Worm (Caenorhabditis elegans): ENCODE data around the gene Y55B1BR.8.
A peak's percentile ranks its signal among the peaks of the same experiment; 100 is the strongest.

The Y55B1BR.8 gene

ce11 chrIII:483556-483955, 39.4 kb downstream of the Y55B1BR.8 start, which contains the start of gene F10C5.3:
Gene F10C5.3, plus strand, starts transcription at chrIII:483868.
- TF ChIP-seq grh-1 (GFP tag; IDR thresholded peaks at IDR 0.05) (no peak), lir-3 (tag; optimal IDR thresholded peaks at IDR 0.05; ENCODE audit: poor library complexity) (no peak), fkh-8 (tag; optimal IDR thresholded peaks at IDR 0.05) (peak; percentile 83), nhr-47 (tag; optimal IDR thresholded peaks at IDR 0.05) (peak; percentile 27), ces-1 (GFP tag; optimal IDR thresholded peaks at IDR 0.05) (no peak), isw-1 (GFP tag; IDR thresholded peaks at IDR 0.05) (no peak), pax-3 (tag; optimal IDR thresholded peaks at IDR 0.05) (peak; percentile 26), dsc-1 (tag; optimal IDR thresholded peaks at IDR 0.05) (peak; percentile 58), egl-13 (tag; optimal IDR thresholded peaks at IDR 0.05) (peak; percentile 35)

DNA sequence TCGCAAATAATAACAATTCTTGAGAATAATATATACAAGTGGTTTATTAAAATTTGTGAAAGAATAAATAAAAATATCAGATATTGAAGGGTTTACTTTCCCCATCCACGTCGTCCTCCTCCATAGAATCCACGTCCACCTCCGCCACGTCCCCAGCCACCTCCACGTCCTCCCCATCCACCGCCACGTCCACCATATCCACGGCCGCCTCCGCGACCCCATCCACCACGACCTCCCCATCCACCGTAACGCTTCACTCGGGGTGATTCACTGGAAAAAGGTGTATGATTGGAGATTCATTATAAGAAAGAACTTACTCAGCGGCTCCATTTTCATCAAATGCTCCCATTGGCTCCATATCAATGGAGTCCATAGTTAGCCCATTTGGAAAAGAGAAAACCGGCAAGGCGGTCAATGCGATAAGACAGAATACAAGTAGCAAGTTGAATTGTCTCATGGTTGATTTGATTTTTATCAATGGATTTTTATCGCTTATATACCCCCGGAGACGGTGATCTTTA, 41.9 kb downstream of the Y55B1BR.8 start, which contains the start of gene nlp-32:
Gene nlp-32, minus strand, starts transcription at position 471 of the 521 bp plus-strand sequence.
- TF ChIP-seq sox-4 (tag; optimal IDR thresholded peaks at IDR 0.05) (no peak), elt-3 (tag; optimal IDR thresholded peaks at IDR 0.05) (no peak), fkh-4 (tag; optimal IDR thresholded peaks at IDR 0.05; ENCODE audit: borderline replicate concordance) (no peak), nhr-19 (GFP tag; conservative IDR thresholded peaks at IDR 0.05) (no peak), unc-86 (tag; optimal IDR thresholded peaks at IDR 0.05) (no peak), ceh-90 (tag; optimal IDR thresholded peaks at IDR 0.05) (no peak), C04F5.9 (tag; optimal IDR thresholded peaks at IDR 0.05) (no peak), zag-1 (tag; optimal IDR thresholded peaks at IDR 0.05) (no peak), hlh-4 (tag; optimal IDR thresholded peaks at IDR 0.05) (no peak), hpl-2 (GFP tag; optimal IDR thresholded peaks at IDR 0.05) (no peak), nhr-20 (tag; optimal IDR thresholded peaks at IDR 0.05) (no peak), nhr-84 (tag; optimal IDR thresholded peaks at IDR 0.05) (no peak), hlh-17 (GFP tag; optimal IDR thresholded peaks at IDR 0.05; ENCODE audit: borderline replicate concordance) (no peak), unc-62 (GFP tag; optimal IDR thresholded peaks at IDR 0.05) (no peak), alr-1 (tag; optimal IDR thresholded peaks at IDR 0.05; ENCODE audit: borderline replicate concordance) (no peak), mdl-1 (tag; optimal IDR thresholded peaks at IDR 0.05) (no peak), irx-1 (tag; optimal IDR thresholded peaks at IDR 0.05) (no peak), unc-98 (GFP tag; IDR thresholded peaks at IDR 0.05) (no peak), C16A3.4 (tag; optimal IDR thresholded peaks at IDR 0.05) (no peak), lin-39 (tag; optimal IDR thresholded peaks at IDR 0.05) (no peak)

ce11 chrIII:488464-488863, 44.3 kb downstream of the Y55B1BR.8 start, which contains the start of gene F30H5.5:
Gene F30H5.5, plus strand, starts transcription at chrIII:488764.
- no peak for TF ChIP-seq hlh-17 (GFP tag; optimal IDR thresholded peaks at IDR 0.05; ENCODE audit: borderline replicate concordance)
- no peak for TF ChIP-seq F16B12.6 (tag; optimal IDR thresholded peaks at IDR 0.05)
- TF ChIP-seq lin-13 (GFP tag; optimal IDR thresholded peaks at IDR 0.05) = no peak

DNA sequence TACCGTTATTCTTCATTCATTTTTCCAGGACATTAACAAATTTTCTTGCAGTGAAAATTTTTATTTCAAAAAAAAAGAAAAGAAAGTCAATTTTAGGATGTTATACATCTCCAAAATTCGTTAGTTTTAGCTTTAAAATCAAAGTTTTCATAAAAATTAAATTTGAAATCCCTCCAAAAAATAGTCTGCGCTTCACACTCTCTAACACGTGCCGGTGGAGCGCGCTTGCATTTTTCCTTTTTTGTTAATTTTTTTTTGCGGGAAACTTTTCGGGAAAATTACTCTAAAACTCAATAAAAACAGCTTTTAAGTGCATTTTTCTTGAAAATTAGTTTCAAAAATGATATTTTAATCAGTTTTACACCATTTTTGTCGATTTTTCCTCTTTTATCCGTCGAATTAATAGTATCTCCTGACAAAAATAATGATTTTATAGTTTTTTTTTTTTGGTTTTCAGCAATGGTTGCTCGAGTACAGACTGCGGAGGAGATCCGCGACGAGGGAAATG, 46.9 kb downstream of the Y55B1BR.8 start, which contains the start of gene unc-45:
Gene unc-45, plus strand, starts transcription at position 458 of the 508 bp plus-strand sequence.
- peak; percentile 60 for TF ChIP-seq blmp-1 (tag; optimal IDR thresholded peaks at IDR 0.05)
- peak; percentile 79 to 94 for TF ChIP-seq efl-1 (optimal IDR thresholded peaks at IDR 0.05)
- peak; percentile 93 to 99 for TF ChIP-seq efl-1 (GFP tag; optimal IDR thresholded peaks at IDR 0.05 in 1 of 2)
- TF ChIP-seq lsy-2 (tag; optimal IDR thresholded peaks at IDR 0.05) = peak; percentile 61 to 82
- TF ChIP-seq lin-15B (tag; optimal IDR thresholded peaks at IDR 0.05) = peak; percentile 25
- TF ChIP-seq Y116A8C.19 (tag; optimal IDR thresholded peaks at IDR 0.05; ENCODE audit: borderline replicate concordance) = no peak
- no peak for TF ChIP-seq egl-13 (tag; optimal IDR thresholded peaks at IDR 0.05)
- TF ChIP-seq C34B4.2 (tag; optimal IDR thresholded peaks at IDR 0.05) = no peak
- no peak for TF ChIP-seq egl-27 (tag; optimal IDR thresholded peaks at IDR 0.05)
- TF ChIP-seq unc-130 (tag; optimal IDR thresholded peaks at IDR 0.05) = no peak
- TF ChIP-seq sox-4 (tag; optimal IDR thresholded peaks at IDR 0.05) = no peak
- TF ChIP-seq mab-9 (GFP tag; IDR thresholded peaks at IDR 0.05) = no peak
- no peak for TF ChIP-seq aha-1 (tag; optimal IDR thresholded peaks at IDR 0.05)
- no peak for TF ChIP-seq ceh-90 (tag; optimal IDR thresholded peaks at IDR 0.05)
- no peak for TF ChIP-seq ceh-8 (GFP tag; optimal IDR thresholded peaks at IDR 0.05)
- TF ChIP-seq xbp-1 (tag; optimal IDR thresholded peaks at IDR 0.05) = peak; percentile 36
- peak; percentile 66 for TF ChIP-seq nhr-71 (tag; optimal IDR thresholded peaks at IDR 0.05)
- no peak for TF ChIP-seq irx-1 (tag; optimal IDR thresholded peaks at IDR 0.05)
- no peak for TF ChIP-seq hlh-17 (GFP tag; optimal IDR thresholded peaks at IDR 0.05; ENCODE audit: borderline replicate concordance)
- TF ChIP-seq zag-1 (tag; optimal IDR thresholded peaks at IDR 0.05) = no peak
- TF ChIP-seq vab-15 (tag; optimal IDR thresholded peaks at IDR 0.05) = no peak
- TF ChIP-seq nhr-85 (tag) = no peak
